Fruit fly (Drosophila melanogaster) whole organism, pupa: Measurements from ENCODE around the gene eag.

Experiments used
- CG14655 ChIP-seq: fragments of 200-800 bp; sonication (Bioruptor generic); optimal IDR thresholded peaks from 3 replicates; lab custom pipeline; 2017; ENCODE audit warnings: mild to moderate bottlenecking, missing biosample characterization, missing genetic modification reagents, missing genetic modification characterization
- CG4496 ChIP-seq: fragments of 200-800 bp; sonication (Bioruptor generic); IDR thresholded peaks from 3 replicates; pipeline ENCODE4 v1.3.6; 2022; ENCODE audit warnings: missing biosample characterization, missing genetic modification characterization
- CG8159 ChIP-seq: fragments of 200-800 bp; sonication (Bioruptor generic); optimal IDR thresholded peaks from 3 replicates; lab custom pipeline; 2018; ENCODE audit warnings: missing biosample characterization, mild to moderate bottlenecking, missing genetic modification characterization, moderate library complexity
- CG8301 ChIP-seq: fragments of 200-800 bp; sonication (Bioruptor generic); optimal IDR thresholded peaks from 2 replicates; lab custom pipeline; 2018; ENCODE audit warnings: missing biosample characterization, mild to moderate bottlenecking, missing genetic modification characterization
- D1 ChIP-seq: fragments of 200-800 bp; sonication (Bioruptor generic); optimal IDR thresholded peaks from 2 replicates; lab custom pipeline; 2018; ENCODE audit warnings: missing biosample characterization, mild to moderate bottlenecking, missing genetic modification characterization, moderate library complexity
- Pif1B ChIP-seq: fragments of 200-800 bp; sonication (Bioruptor generic); optimal IDR thresholded peaks from 3 replicates; lab custom pipeline; 2016; ENCODE audit warnings: missing biosample characterization, missing genetic modification characterization

DNA sequence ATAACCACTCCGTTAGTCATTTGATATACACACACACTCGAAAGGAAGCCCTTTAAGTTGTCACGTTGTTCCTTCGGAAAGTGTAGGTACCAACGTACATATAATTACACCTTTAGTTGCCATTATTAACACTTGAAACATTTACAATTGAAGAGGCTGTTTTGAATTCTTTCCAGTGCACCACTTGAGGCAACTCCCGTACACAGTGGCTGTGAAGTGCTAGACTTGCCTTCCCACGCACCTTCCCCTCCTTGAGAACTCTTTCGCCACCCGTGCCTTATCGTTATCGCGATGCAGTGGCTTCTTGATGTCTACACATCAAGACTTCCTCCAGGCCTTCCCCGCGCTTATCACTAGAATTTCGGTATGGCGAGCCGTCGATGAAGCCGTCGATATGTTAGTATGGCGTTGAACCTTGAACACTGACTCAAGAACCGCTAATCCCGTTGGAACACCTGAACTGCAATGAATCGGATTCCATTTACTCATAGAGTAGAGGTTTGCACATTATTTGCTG, 3.9 kb upstream of the eag start:
- no peak for TF ChIP-seq CG8301 (tag; lab: Kevin White, UChicago)
- TF ChIP-seq CG4496 (GFP tag; lab: Robert Waterston, UW), result peak; percentile 11; the same call in 2 of the 3 replicates
- TF ChIP-seq CG8159 (tag; lab: Kevin White, UChicago), result no peak
- no peak for TF ChIP-seq Pif1B (GFP tag; lab: Kevin White, UChicago)
- no peak for TF ChIP-seq CG14655 (GFP tag; lab: Kevin White, UChicago)
- TF ChIP-seq D1, result no peak
